Worm (Caenorhabditis elegans): ENCODE data around the gene eri-3.

The eri-3 gene

DNA sequence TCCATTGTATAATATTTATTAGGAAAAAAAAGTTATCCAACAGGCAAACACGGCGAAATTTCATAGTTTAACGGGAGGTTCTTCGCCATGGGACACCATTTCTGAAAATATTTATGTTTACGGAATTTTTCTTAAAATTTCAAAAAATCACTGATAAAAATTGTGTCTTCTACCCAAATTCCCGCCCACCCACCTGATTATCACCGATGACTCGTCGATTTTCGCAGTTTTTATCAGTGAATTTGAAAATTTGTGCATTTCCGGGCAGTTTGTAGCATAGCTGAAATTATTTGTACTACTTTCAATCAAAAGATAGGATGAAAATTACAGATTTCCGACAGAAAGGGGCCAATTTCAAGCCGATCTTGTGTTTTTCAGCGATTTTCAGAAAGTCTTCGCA, 21.9 kb upstream of the eri-3 start:
- TF ChIP-seq elt-3 (tag; optimal IDR thresholded peaks at IDR 0.05) (no peak), lin-32 (GFP tag; optimal IDR thresholded peaks at IDR 0.05) (no peak), pha-4 (tag; optimal IDR thresholded peaks at IDR 0.05) (no peak), unc-120 (tag; optimal IDR thresholded peaks at IDR 0.05; ENCODE audit: poor library complexity, severe bottlenecking) (no peak), sptf-1 (tag; optimal IDR thresholded peaks at IDR 0.05) (no peak), ceh-43 (GFP tag; optimal IDR thresholded peaks at IDR 0.05) (no peak), zip-8 (tag; optimal IDR thresholded peaks at IDR 0.05) (no peak), nhr-76 (tag; optimal IDR thresholded peaks at IDR 0.05) (no peak), flh-1 (GFP tag; optimal IDR thresholded peaks at IDR 0.05) (no peak), ztf-11 (tag; optimal IDR thresholded peaks at IDR 0.05) (no peak), blmp-1 (tag; optimal IDR thresholded peaks at IDR 0.05) (no peak), elt-1 (tag; optimal IDR thresholded peaks at IDR 0.05; ENCODE audit: borderline replicate concordance, insufficient read depth) (no peak), ceh-83 (GFP tag; optimal IDR thresholded peaks at IDR 0.05) (no peak), nhr-2 (tag; optimal IDR thresholded peaks at IDR 0.05) (no peak), ham-2 (GFP tag; optimal IDR thresholded peaks at IDR 0.05) (no peak), nhr-12 (tag; optimal IDR thresholded peaks at IDR 0.05) (no peak), mls-2 (tag; optimal IDR thresholded peaks at IDR 0.05) (no peak)

DNA sequence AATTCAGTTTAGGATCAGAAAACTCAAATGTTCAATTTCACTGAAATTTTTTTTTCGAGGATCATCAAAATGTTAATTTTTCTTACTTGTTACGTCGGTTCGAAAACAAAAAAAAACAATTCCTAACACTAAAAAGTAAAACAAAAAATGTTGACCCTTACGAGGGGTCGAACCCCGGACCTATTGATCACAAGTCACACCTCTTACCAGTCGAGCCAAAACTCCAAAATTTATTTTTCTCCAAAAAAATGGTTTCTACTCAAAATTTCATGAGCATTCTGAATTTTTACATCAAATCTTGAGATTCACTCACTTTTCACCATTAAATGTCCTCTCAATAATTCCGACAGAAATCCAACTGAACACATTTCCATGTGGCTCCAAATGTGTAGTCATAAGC, 21.1 kb upstream of the eri-3 start:
- TF ChIP-seq cnd-1 (tag; optimal IDR thresholded peaks at IDR 0.05) (no peak), nhr-76 (tag; optimal IDR thresholded peaks at IDR 0.05) (no peak), ceh-39 (tag; optimal IDR thresholded peaks at IDR 0.05) (no peak), ztf-11 (tag; optimal IDR thresholded peaks at IDR 0.05) (no peak), mab-5 (tag; optimal IDR thresholded peaks at IDR 0.05) (no peak), drap-1 (GFP tag; optimal IDR thresholded peaks at IDR 0.05) (no peak), unc-39 (tag; optimal IDR thresholded peaks at IDR 0.05) (no peak), sem-2 (GFP tag; optimal IDR thresholded peaks at IDR 0.05) (no peak), zip-8 (tag; optimal IDR thresholded peaks at IDR 0.05) (no peak), ceh-83 (GFP tag; optimal IDR thresholded peaks at IDR 0.05) (no peak), unc-62 (GFP tag; optimal IDR thresholded peaks at IDR 0.05) (no peak)

DNA sequence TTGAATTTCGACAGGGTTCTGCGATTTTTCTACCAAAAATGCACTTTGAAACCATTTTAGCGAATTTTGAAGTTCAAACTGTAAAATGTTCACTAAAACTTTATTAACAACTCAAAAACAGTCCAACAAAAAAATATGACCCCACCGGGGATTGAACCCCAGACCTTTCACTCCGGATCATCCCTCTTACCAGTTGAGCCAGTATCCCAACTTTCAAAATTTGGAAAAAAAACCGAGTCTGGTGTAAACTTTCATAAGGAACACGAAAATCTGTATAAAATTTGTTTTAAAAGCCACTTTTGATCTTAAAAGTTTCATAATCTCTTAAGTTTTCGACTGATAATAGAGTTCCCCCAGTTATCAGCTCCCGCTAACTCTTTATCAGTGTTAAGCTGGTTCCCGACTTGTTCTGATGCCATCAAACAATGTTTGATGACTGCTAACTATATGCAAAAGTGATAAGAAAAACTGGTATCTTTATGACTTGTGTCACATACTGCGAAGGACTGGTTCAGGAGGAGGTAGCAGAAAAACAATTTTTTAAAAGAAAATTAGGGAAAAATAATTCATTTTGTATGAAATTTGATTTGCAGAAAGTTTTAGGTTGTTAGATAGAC, 19.7 kb upstream of the eri-3 start:
- TF ChIP-seq M03D4.4 (tag; optimal IDR thresholded peaks at IDR 0.05): no peak
- no peak for TF ChIP-seq ceh-43 (GFP tag; optimal IDR thresholded peaks at IDR 0.05)
- no peak for TF ChIP-seq elt-3 (tag; optimal IDR thresholded peaks at IDR 0.05)
- TF ChIP-seq snpc-4 (tag; optimal IDR thresholded peaks at IDR 0.05): no peak
- TF ChIP-seq nhr-12 (tag; optimal IDR thresholded peaks at IDR 0.05): no peak
- TF ChIP-seq tbx-8 (GFP tag; optimal IDR thresholded peaks at IDR 0.05): no peak
- TF ChIP-seq pha-4 (tag; optimal IDR thresholded peaks at IDR 0.05): no peak
- no peak for TF ChIP-seq zip-8 (tag; optimal IDR thresholded peaks at IDR 0.05)
- TF ChIP-seq mep-1 (tag; optimal IDR thresholded peaks at IDR 0.05): no peak
- TF ChIP-seq sptf-1 (tag; optimal IDR thresholded peaks at IDR 0.05): no peak

DNA sequence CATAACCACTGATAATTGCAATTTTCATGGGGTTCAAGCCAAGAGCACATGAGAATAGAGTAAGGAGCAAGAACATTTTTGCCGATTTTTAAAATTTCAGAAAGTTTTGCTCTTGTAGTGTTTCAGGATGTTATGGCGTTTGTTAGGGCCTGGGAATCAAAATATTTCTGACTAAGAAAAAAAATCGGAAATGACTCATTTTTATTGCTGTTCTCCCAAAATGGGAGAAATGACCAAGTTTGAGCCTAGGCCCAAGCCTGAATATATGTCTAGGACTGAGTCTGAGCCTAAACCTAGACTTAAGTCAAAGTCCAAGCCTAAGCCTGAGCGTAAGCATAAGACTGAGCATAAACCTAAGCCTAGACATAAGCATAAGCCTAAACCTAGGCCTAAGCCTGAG, 18.9 kb upstream of the eri-3 start, which contains the start of gene T13B5.9:
Gene T13B5.9 (minus strand): TSS at position 101 of the 400 bp plus-strand sequence.
- TF ChIP-seq snpc-4 (tag; optimal IDR thresholded peaks at IDR 0.05): no peak
- no peak for TF ChIP-seq mab-5 (tag; optimal IDR thresholded peaks at IDR 0.05)
- no peak for TF ChIP-seq elt-3 (tag; optimal IDR thresholded peaks at IDR 0.05)
- TF ChIP-seq ceh-83 (GFP tag; optimal IDR thresholded peaks at IDR 0.05): no peak
- no peak for TF ChIP-seq mep-1 (tag; optimal IDR thresholded peaks at IDR 0.05)
- no peak for TF ChIP-seq lin-13 (tag; optimal IDR thresholded peaks at IDR 0.05)
- TF ChIP-seq blmp-1 (tag; optimal IDR thresholded peaks at IDR 0.05): no peak
- TF ChIP-seq nhr-28 (tag; optimal IDR thresholded peaks at IDR 0.05): no peak
- no peak for TF ChIP-seq ceh-43 (GFP tag; optimal IDR thresholded peaks at IDR 0.05)
- no peak for TF ChIP-seq cnd-1 (tag; optimal IDR thresholded peaks at IDR 0.05)
- no peak for TF ChIP-seq ztf-11 (tag; optimal IDR thresholded peaks at IDR 0.05)
- no peak for TF ChIP-seq zip-8 (tag; optimal IDR thresholded peaks at IDR 0.05)
- no peak for TF ChIP-seq nhr-237 (tag; optimal IDR thresholded peaks at IDR 0.05)
- no peak for TF ChIP-seq bed-3 (GFP tag; optimal IDR thresholded peaks at IDR 0.05)
- TF ChIP-seq flh-1 (GFP tag; optimal IDR thresholded peaks at IDR 0.05): no peak
- no peak for TF ChIP-seq sptf-1 (tag; optimal IDR thresholded peaks at IDR 0.05)
- TF ChIP-seq hlh-1 (tag; optimal IDR thresholded peaks at IDR 0.05): no peak
- no peak for TF ChIP-seq tbx-8 (GFP tag; optimal IDR thresholded peaks at IDR 0.05)
- TF ChIP-seq ces-1 (GFP tag; optimal IDR thresholded peaks at IDR 0.05): no peak
